Fruit fly (Drosophila melanogaster) Kc167 (cell line): ENCODE data around the gene CG14598.

Experiments
- Sin3A ChIP-seq: fragments of >200 bp; optimal IDR thresholded peaks from 2 replicates; lab custom pipeline; 2018; ENCODE audit warnings: missing external identifiers
- ttk ChIP-seq: sonication (Bioruptor generic); optimal IDR thresholded peaks from 2 replicates; lab custom pipeline; 2017; ENCODE audit warnings: missing external identifiers

dm6 chr3R:7489902-7490301, 50.3 kb downstream of the CG14598 start:
- TF ChIP-seq ttk (lab: Kevin White, UChicago) (no peak), Sin3A (no peak)
